Worm (Caenorhabditis elegans) whole organism, L2 larva: ENCODE results near the gene srxa-13.

Source experiments
- ama-1 ChIP-seq: fragments of 150-350 bp; optimal IDR thresholded peaks from 2 replicates; lab custom pipeline; 2018; ENCODE audit warnings: inconsistent platforms
- crh-2 ChIP-seq: sonication (generic microtip); optimal IDR thresholded peaks from 2 replicates; lab custom pipeline; 2017; ENCODE audit warnings: missing biosample characterization, missing genetic modification characterization
- fos-1 ChIP-seq: fragments of 150-350 bp; optimal IDR thresholded peaks from 2 replicates; lab custom pipeline; 2014; ENCODE audit warnings: missing biosample characterization, missing genetic modification characterization
- mab-5 ChIP-seq: fragments of 150-350 bp; optimal IDR thresholded peaks from 2 replicates; lab custom pipeline; 2014; ENCODE audit warnings: missing biosample characterization, missing genetic modification characterization
- nhr-11 ChIP-seq: fragments of 150-350 bp; optimal IDR thresholded peaks from 2 replicates; lab custom pipeline; 2014; ENCODE audit warnings: missing biosample characterization, missing genetic modification characterization
- nhr-77 ChIP-seq: fragments of 150-350 bp; optimal IDR thresholded peaks from 2 replicates; lab custom pipeline; 2014; ENCODE audit warnings: missing biosample characterization, missing genetic modification characterization
- snpc-4 ChIP-seq: fragments of 150-350 bp; optimal IDR thresholded peaks from 2 replicates; lab custom pipeline; 2014; ENCODE audit warnings: missing biosample characterization, missing genetic modification characterization
- unc-39 ChIP-seq: fragments of 150-350 bp; optimal IDR thresholded peaks from 2 replicates; lab custom pipeline; 2014; ENCODE audit warnings: missing biosample characterization, missing genetic modification characterization
- ztf-11 ChIP-seq: sonication (generic microtip); optimal IDR thresholded peaks from 2 replicates; lab custom pipeline; 2017; ENCODE audit warnings: missing biosample characterization, missing genetic modification characterization

- no peak for TF ChIP-seq nhr-11
- TF ChIP-seq unc-39 (tag; lab: Kevin White, UChicago): no peak
- peak; percentile 77 for TF ChIP-seq fos-1 (tag; lab: Kevin White, UChicago)
- TF ChIP-seq crh-2 (tag; lab: Kevin White, UChicago): peak; percentile 95
- TF ChIP-seq mab-5: peak; percentile 24
- TF ChIP-seq ama-1 (lab: Kevin White, UChicago): peak; percentile 75
- TF ChIP-seq snpc-4 (tag; lab: Kevin White, UChicago): peak; percentile 46
- TF ChIP-seq nhr-77 (tag; lab: Kevin White, UChicago): no peak
- TF ChIP-seq ztf-11 (tag; lab: Kevin White, UChicago): no peak
Measured at ce11 chrV:13909400-13909799, 20.2 kb upstream of the srxa-13 start, which contains the start of gene C06B3.7.
